Worm (Caenorhabditis elegans) whole organism, L4 larva: Measurements from ENCODE around the gene C06A12.3.

Experiments
- egl-43 ChIP-seq: fragments of 200-800 bp; sonication (Bioruptor generic); IDR thresholded peaks from 2 replicates; pipeline ENCODE4 v1.3.6; 2022; ENCODE audit warnings: missing genetic modification reagents, missing genetic modification characterization, missing compliant biosample characterization
- nhr-10 ChIP-seq: fragments of 150-350 bp; optimal IDR thresholded peaks from 2 replicates; lab custom pipeline; 2014; ENCODE audit warnings: missing biosample characterization, missing genetic modification characterization
- nhr-25 ChIP-seq: sonication (generic microtip); optimal IDR thresholded peaks from 2 replicates; lab custom pipeline; 2017; ENCODE audit warnings: missing genetic modification characterization, mild to moderate bottlenecking, missing compliant biosample characterization, antibody characterized with exemption, moderate library complexity, borderline replicate concordance; ENCODE audit not compliant: insufficient read depth
- vab-7 ChIP-seq: fragments of 200-800 bp; sonication (Bioruptor generic); IDR thresholded peaks from 2 replicates; pipeline ENCODE4 v1.3.6; 2022; ENCODE audit warnings: missing genetic modification reagents, missing genetic modification characterization, missing compliant biosample characterization

ce11 chrIV:17467825-17468224 lies 40.3 kb downstream of the C06A12.3 start:
- TF ChIP-seq nhr-10 (tag; lab: Kevin White, UChicago), result no peak
- TF ChIP-seq nhr-25 (tag; lab: Kevin White, UChicago), result no peak
- no peak for TF ChIP-seq egl-43 (GFP tag; lab: Robert Waterston, UW)
- no peak for TF ChIP-seq vab-7 (GFP tag; lab: Robert Waterston, UW)
